Worm (Caenorhabditis elegans) whole organism, L3 larva: ENCODE results near the gene txt-8.

Source experiments
- ZK546.5 ChIP-seq: sonication (generic microtip); optimal IDR thresholded peaks from 2 replicates; lab custom pipeline; 2017; ENCODE audit warnings: missing biosample characterization, missing genetic modification characterization
- ama-1 ChIP-seq: fragments of 150-350 bp; optimal IDR thresholded peaks from 2 replicates; lab custom pipeline; 2018
- ceh-16 ChIP-seq: sonication (generic microtip); optimal IDR thresholded peaks from 2 replicates; lab custom pipeline; 2017; ENCODE audit warnings: missing biosample characterization, missing genetic modification characterization
- ceh-82 ChIP-seq: fragments of 150-350 bp; optimal IDR thresholded peaks from 2 replicates; lab custom pipeline; 2014; ENCODE audit warnings: missing biosample characterization, missing genetic modification characterization
- daf-12 ChIP-seq: fragments of 150-350 bp; optimal IDR thresholded peaks from 2 replicates; lab custom pipeline; 2014; ENCODE audit warnings: missing biosample characterization, missing genetic modification reagents, missing genetic modification characterization
- egl-5 ChIP-seq: fragments of 150-350 bp; optimal IDR thresholded peaks from 2 replicates; lab custom pipeline; 2017; ENCODE audit warnings: missing biosample characterization, missing genetic modification reagents, missing genetic modification characterization, inconsistent platforms
- elt-1 ChIP-seq: fragments of 150-350 bp; optimal IDR thresholded peaks from 2 replicates; lab custom pipeline; 2014; ENCODE audit warnings: missing biosample characterization, missing genetic modification characterization
- elt-2 ChIP-seq: sonication (generic microtip); optimal IDR thresholded peaks from 2 replicates; lab custom pipeline; 2016; ENCODE audit warnings: missing genetic modification reagents, mild to moderate bottlenecking, missing genetic modification characterization, missing compliant biosample characterization
- elt-3 ChIP-seq, 3 experiments: fragments of 150-350 bp in 1 of 3; sonication (generic microtip) in 2 of 3; optimal IDR thresholded peaks; 2 replicates in 2 of 3; 4 replicates in 1 of 3; lab custom pipeline; 2014 to 2017; ENCODE audit warnings: missing biosample characterization in 3 of 3, missing genetic modification characterization in 3 of 3
- eor-1 ChIP-seq, 2 experiments: fragments of 150-350 bp; optimal IDR thresholded peaks; 2 replicates each; lab custom pipeline; 2014 to 2018; ENCODE audit warnings: missing biosample characterization in 2 of 2, missing genetic modification characterization in 2 of 2
- fkh-10 ChIP-seq: sonication (generic microtip); optimal IDR thresholded peaks from 2 replicates; lab custom pipeline; 2017; ENCODE audit warnings: missing biosample characterization, missing genetic modification reagents, missing genetic modification characterization
- fos-1 ChIP-seq: fragments of 150-350 bp; optimal IDR thresholded peaks from 2 replicates; lab custom pipeline; 2014; ENCODE audit warnings: missing biosample characterization, missing genetic modification characterization
- hmg-11 ChIP-seq: sonication (generic microtip); optimal IDR thresholded peaks from 2 replicates; lab custom pipeline; 2016; ENCODE audit warnings: missing genetic modification characterization, missing compliant biosample characterization
- lin-15B ChIP-seq: fragments of 150-350 bp; optimal IDR thresholded peaks from 2 replicates; lab custom pipeline; 2014; ENCODE audit warnings: missing biosample characterization, missing genetic modification characterization
- lin-39 ChIP-seq: fragments of 150-350 bp; optimal IDR thresholded peaks from 2 replicates; lab custom pipeline; 2018; ENCODE audit warnings: missing biosample characterization, missing genetic modification reagents, missing genetic modification characterization
- mdl-1 ChIP-seq: fragments of 150-350 bp; optimal IDR thresholded peaks from 2 replicates; lab custom pipeline; 2014; ENCODE audit warnings: missing biosample characterization, missing genetic modification characterization
- mml-1 ChIP-seq: fragments of 150-350 bp; sonication (generic microtip); optimal IDR thresholded peaks from 3 replicates; lab custom pipeline; 2014; ENCODE audit warnings: missing biosample characterization, missing genetic modification characterization
- nhr-11 ChIP-seq: fragments of 150-350 bp; optimal IDR thresholded peaks from 2 replicates; lab custom pipeline; 2014; ENCODE audit warnings: missing biosample characterization, missing genetic modification characterization
- nhr-23 ChIP-seq: fragments of 150-350 bp; optimal IDR thresholded peaks from 2 replicates; lab custom pipeline; 2014; ENCODE audit warnings: missing biosample characterization, missing genetic modification reagents, missing genetic modification characterization
- nhr-25 ChIP-seq: sonication (generic microtip); optimal IDR thresholded peaks from 2 replicates; lab custom pipeline; 2017; ENCODE audit warnings: missing biosample characterization, missing genetic modification characterization
- nhr-28 ChIP-seq: fragments of 150-350 bp; optimal IDR thresholded peaks from 2 replicates; lab custom pipeline; 2014; ENCODE audit warnings: missing biosample characterization, missing genetic modification characterization
- nhr-76 ChIP-seq: fragments of 150-350 bp; sonication (generic microtip); optimal IDR thresholded peaks from 5 replicates; lab custom pipeline; 2014; ENCODE audit warnings: missing biosample characterization, missing genetic modification characterization
- nhr-77 ChIP-seq: fragments of 150-350 bp; optimal IDR thresholded peaks from 2 replicates; lab custom pipeline; 2014; ENCODE audit warnings: missing biosample characterization, missing genetic modification characterization
- pha-4 ChIP-seq: fragments of 150-350 bp; optimal IDR thresholded peaks from 2 replicates; lab custom pipeline; 2014; ENCODE audit warnings: missing biosample characterization, missing genetic modification reagents, missing genetic modification characterization
- pqm-1 ChIP-seq: fragments of 150-350 bp; optimal IDR thresholded peaks from 2 replicates; lab custom pipeline; 2017; ENCODE audit warnings: missing biosample characterization, missing genetic modification characterization, inconsistent platforms
- sea-2 ChIP-seq: fragments of 150-350 bp; sonication (generic microtip); optimal IDR thresholded peaks from 4 replicates; lab custom pipeline; 2014; ENCODE audit warnings: missing biosample characterization, missing genetic modification reagents, missing genetic modification characterization
- skn-1 ChIP-seq: fragments of 150-350 bp; optimal IDR thresholded peaks from 2 replicates; lab custom pipeline; 2014; ENCODE audit warnings: missing biosample characterization, missing genetic modification characterization
- snpc-4 ChIP-seq: fragments of 150-350 bp; optimal IDR thresholded peaks from 2 replicates; lab custom pipeline; 2014; ENCODE audit warnings: missing biosample characterization, missing genetic modification characterization
- tbx-2 ChIP-seq: sonication (generic microtip); optimal IDR thresholded peaks from 2 replicates; lab custom pipeline; 2016; ENCODE audit warnings: mild to moderate bottlenecking, missing genetic modification characterization, missing compliant biosample characterization
- unc-39 ChIP-seq: sonication (generic microtip); optimal IDR thresholded peaks from 4 replicates; lab custom pipeline; 2017; ENCODE audit warnings: missing biosample characterization, missing genetic modification characterization
- unc-62 ChIP-seq: fragments of 150-350 bp; sonication (generic microtip); optimal IDR thresholded peaks from 4 replicates; lab custom pipeline; 2014; ENCODE audit warnings: missing biosample characterization, missing genetic modification reagents, missing genetic modification characterization
- zag-1 ChIP-seq: fragments of 150-350 bp; optimal IDR thresholded peaks from 2 replicates; lab custom pipeline; 2014; ENCODE audit warnings: missing biosample characterization, missing genetic modification characterization
- ztf-4 ChIP-seq: fragments of 150-350 bp; optimal IDR thresholded peaks from 2 replicates; lab custom pipeline; 2014; ENCODE audit warnings: missing biosample characterization, missing genetic modification characterization

txt-8 gene

DNA sequence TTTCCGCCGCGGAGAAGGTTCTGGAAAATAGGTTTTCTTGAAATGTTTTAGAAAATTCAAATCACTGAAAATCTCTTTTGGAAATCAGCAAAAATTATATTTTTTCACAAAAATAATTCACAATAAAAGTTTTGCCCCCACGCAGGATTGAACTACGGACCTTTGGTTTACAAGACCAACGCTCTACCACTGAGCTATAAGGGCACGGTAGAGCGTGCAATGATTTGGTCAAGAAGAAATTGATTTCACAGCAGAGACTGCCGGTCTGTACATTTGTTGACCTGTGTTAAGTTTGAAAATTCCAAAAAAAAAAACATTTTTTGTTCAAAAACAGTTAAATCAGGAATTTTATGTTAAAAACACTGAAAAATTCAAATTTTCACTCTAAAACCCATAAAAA is 1.8 kb upstream of the txt-8 start:
- no peak for TF ChIP-seq nhr-28 (tag; lab: Kevin White, UChicago)
- peak; percentile 14 for TF ChIP-seq elt-2 (tag; lab: Kevin White, UChicago)

- TF ChIP-seq nhr-77 (tag; lab: Kevin White, UChicago) (no peak), pha-4 (tag; lab: Kevin White, UChicago) (peak; percentile 9)
Measured at ce11 chrV:18412887-18413286, 1.3 kb upstream of the txt-8 start, which contains the start of gene ZK262.2. Gene ZK262.2, minus strand, starts transcription at chrV:18412987.

- TF ChIP-seq nhr-11 (tag; lab: Kevin White, UChicago), result no peak
- TF ChIP-seq ZK546.5 (tag; lab: Kevin White, UChicago), result no peak
- no peak for TF ChIP-seq ama-1 (lab: Kevin White, UChicago)
- TF ChIP-seq ceh-82 (tag; lab: Kevin White, UChicago), result no peak
- no peak for TF ChIP-seq unc-39 (tag; lab: Kevin White, UChicago)
- no peak for TF ChIP-seq skn-1 (tag; lab: Kevin White, UChicago)
- TF ChIP-seq elt-2 (tag; lab: Kevin White, UChicago), result no peak
Measured at ce11 chrV:18420797-18421196, 6.6 kb downstream of the txt-8 start, which contains the start of gene srj-26. Gene srj-26, plus strand, starts transcription at chrV:18421097.

ce11 chrV:18424471-18424870 is 10.3 kb downstream of the txt-8 start, which contains the start of gene ZK262.4:
Gene ZK262.4, minus strand, starts transcription at chrV:18424571.
- TF ChIP-seq ztf-4 (tag; lab: Kevin White, UChicago), result no peak
- TF ChIP-seq lin-39 (tag; lab: Kevin White, UChicago), result no peak
- no peak for TF ChIP-seq tbx-2 (tag; lab: Kevin White, UChicago)
- no peak for TF ChIP-seq ceh-82 (tag; lab: Kevin White, UChicago)
- no peak for TF ChIP-seq zag-1 (tag; lab: Kevin White, UChicago)
- no peak for TF ChIP-seq nhr-25 (tag; lab: Kevin White, UChicago)
- no peak for TF ChIP-seq elt-1 (tag; lab: Kevin White, UChicago)
- TF ChIP-seq nhr-11 (tag; lab: Kevin White, UChicago), result no peak

DNA sequence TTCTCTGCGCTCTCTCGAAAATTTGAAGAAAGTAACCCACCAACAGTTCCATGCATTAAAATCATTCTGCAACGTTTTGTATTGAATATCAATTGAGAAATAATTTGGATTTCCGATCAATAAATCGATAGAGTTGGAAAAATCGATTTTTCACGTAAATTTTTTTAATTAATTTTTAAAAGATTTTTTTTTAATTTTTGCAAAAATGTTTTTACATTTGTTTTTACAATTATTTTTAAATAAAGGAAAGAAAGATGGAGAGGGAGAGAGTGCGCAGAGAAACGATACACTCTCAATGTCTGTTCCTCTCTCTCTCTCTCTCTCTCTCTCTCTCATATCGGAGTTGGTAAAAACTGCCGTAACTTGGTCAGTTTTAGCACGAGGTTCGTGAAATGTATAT is 11.4 kb downstream of the txt-8 start, which contains the start of gene ZK262.19:
Gene ZK262.19 (minus strand): TSS at position 101 of the 400 bp plus-strand sequence.
- TF ChIP-seq skn-1 (tag; lab: Kevin White, UChicago) (no peak), nhr-28 (tag; lab: Kevin White, UChicago) (no peak), elt-1 (tag; lab: Kevin White, UChicago) (no peak), lin-15B (no peak), unc-62 (no peak), nhr-76 (tag; lab: Kevin White, UChicago) (no peak), ceh-16 (tag; lab: Kevin White, UChicago) (no peak), snpc-4 (no peak), fkh-10 (GFP tag; lab: Kevin White, UChicago) (no peak), pqm-1 (no peak), egl-5 (no peak), eor-1 (tag; optimal IDR thresholded peaks at IDR 0.05; lab: Kevin White, UChicago) (no peak), hmg-11 (tag; lab: Kevin White, UChicago) (no peak), tbx-2 (tag; lab: Kevin White, UChicago) (no peak), fos-1 (tag; lab: Kevin White, UChicago) (no peak), unc-39 (tag; lab: Kevin White, UChicago) (no peak), lin-39 (tag; lab: Kevin White, UChicago) (no peak), sea-2 (GFP tag; lab: Kevin White, UChicago) (no peak)
- TF ChIP-seq, all 47 proteins: peak for 0

ce11 chrV:18426280-18426679 is 12.1 kb downstream of the txt-8 start, which contains the start of gene srw-83:
Gene srw-83, plus strand, starts transcription at chrV:18426580.
- no peak for TF ChIP-seq fkh-10 (GFP tag; lab: Kevin White, UChicago)
- TF ChIP-seq daf-12, result no peak
- no peak for TF ChIP-seq mdl-1 (tag; lab: Kevin White, UChicago)
- no peak for TF ChIP-seq nhr-76 (tag; lab: Kevin White, UChicago)
- TF ChIP-seq pqm-1, result no peak
- TF ChIP-seq elt-3 (tag; optimal IDR thresholded peaks at IDR 0.05; lab: Kevin White, UChicago), result no peak
- no peak for TF ChIP-seq nhr-23
- no peak for TF ChIP-seq snpc-4
- no peak for TF ChIP-seq mml-1
- no peak for TF ChIP-seq fos-1 (tag; lab: Kevin White, UChicago)
